Worm (Caenorhabditis elegans): ENCODE measurements around the gene C03B1.13.

C03B1.13 gene

DNA sequence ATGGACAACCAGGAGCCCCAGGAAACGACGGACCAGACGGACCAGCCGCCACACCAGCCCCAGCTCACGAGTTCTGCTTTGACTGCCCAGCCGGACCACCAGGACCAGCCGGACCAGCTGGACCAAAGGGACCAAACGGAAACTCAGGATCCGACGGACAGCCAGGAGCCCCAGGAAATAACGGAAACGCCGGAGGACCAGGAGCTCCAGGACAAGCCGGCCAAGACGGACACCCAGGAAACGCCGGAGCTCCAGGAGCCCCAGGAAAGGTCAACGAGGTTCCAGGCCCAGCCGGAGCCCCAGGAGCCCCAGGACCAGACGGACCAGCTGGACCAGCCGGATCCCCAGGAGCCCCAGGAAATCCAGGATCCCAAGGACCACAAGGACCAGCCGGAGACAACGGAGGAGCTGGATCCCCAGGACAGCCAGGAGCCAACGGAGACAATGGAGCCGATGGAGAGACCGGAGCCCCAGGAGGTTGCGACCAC lies 8.3 kb downstream of the C03B1.13 start:
- TF ChIP-seq set-16 (GFP tag; IDR thresholded peaks at IDR 0.05), result peak; percentile 96

DNA sequence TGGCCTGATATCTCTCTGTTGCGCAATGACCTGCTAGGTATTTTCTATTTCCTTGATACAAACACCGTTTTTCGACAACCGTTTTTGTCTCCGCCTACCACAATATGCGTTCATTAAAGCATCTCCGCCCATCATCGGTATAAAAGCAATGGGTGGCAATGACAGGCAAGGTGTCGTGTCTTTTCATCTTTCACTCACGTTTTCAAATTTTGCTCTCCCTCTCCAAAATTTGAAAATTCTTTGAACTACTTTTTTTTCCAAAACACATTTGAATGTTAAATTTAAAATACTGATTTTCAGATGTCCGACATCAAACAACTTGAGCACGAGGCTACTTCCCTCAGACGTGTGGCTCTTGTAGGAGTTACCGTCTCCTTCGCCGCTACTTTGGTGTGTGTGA lies 9.0 kb downstream of the C03B1.13 start, which contains the start of gene col-169:
Gene col-169 (plus strand): TSS at position 301 of the 400 bp plus-strand sequence.
- peak; percentile 84 for TF ChIP-seq aha-1 (tag)
- no peak for TF ChIP-seq egl-27 (tag; optimal IDR thresholded peaks at IDR 0.05)
- no peak for TF ChIP-seq lsy-2 (tag; optimal IDR thresholded peaks at IDR 0.05)

DNA sequence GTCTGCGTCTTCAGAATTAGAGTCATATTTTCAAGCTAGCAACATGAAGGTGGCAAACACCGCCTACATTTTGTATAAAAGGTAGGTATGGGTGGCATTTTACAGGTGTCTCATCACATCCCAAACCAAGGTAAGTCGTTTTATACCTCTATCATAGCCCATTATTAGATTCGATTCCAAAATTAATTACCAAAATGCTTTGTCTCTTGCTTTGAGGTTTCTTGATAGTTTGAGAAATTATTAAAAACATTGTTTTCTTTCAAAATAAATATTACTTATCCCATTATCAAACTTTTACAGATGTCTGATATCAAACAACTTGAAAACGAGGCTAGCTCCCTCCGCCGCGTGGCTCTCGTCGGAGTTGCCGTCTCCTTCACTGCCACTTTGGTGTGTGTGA lies 11.8 kb downstream of the C03B1.13 start, which contains the start of gene col-168:
Gene col-168 (plus strand): TSS at position 301 of the 400 bp plus-strand sequence.
- TF ChIP-seq sdz-12 (GFP tag; optimal IDR thresholded peaks at IDR 0.05) (no peak), ceh-62 (tag; optimal IDR thresholded peaks at IDR 0.05) (no peak)

DNA sequence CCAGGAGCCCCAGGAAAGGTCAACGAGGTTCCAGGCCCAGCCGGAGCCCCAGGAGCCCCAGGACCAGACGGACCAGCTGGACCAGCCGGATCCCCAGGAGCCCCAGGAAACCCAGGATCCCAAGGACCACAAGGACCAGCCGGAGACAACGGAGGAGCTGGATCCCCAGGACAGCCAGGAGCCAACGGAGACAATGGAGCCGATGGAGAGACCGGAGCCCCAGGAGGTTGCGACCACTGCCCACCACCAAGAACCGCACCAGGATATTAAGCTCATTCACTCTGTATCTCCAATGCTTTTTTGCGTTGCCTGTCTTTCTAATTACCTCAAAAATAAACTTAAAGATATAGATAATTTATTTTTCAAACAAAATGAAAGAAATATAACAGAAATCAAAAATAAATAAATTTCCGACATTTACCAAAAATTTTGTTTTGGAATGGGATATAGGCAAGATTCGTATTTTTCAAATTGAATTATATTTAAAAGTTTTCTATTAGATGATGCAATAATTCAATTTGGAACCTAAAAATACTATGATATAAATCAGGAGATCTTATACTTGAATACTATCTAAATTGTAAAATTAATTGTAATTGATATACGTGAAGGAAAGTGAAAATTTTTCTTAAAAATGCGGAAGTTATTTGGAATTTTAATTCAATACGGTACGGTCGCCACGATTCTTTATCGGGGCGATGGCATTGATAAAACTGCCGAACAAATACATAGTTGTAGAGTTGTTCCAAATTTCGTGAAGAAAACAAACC lies 13.5 kb downstream of the C03B1.13 start:
- TF ChIP-seq hlh-30 (tag; optimal IDR thresholded peaks at IDR 0.05; ENCODE audit: insufficient read depth), result peak; percentile 3
- TF ChIP-seq set-16 (GFP tag; IDR thresholded peaks at IDR 0.05), result peak; percentile 74
- peak; percentile 33 for TF ChIP-seq nhr-25 (tag; optimal IDR thresholded peaks at IDR 0.05; ENCODE audit: borderline replicate concordance, insufficient read depth)

DNA sequence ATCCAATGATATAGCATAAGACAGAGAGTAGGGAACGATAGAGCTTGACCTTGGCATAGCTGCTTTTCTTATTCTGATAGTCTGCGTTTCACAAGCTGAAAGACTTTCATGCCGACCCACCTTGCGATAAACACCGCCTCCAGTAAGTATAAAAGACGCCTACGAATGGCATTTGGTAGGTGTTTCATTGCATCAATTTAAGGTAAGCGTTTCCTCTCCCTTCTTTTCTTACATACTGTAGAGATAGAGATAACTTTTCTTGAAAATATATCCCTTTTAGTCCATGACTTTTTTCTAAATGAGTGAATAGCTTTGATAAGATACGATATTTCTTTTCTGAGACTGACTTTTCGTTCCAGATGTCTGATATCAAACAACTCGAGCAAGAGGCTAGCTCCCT lies 14.7 kb downstream of the C03B1.13 start, which contains the start of gene col-167:
Gene col-167 (plus strand): TSS at position 360 of the 400 bp plus-strand sequence.
- TF ChIP-seq mep-1 (tag; optimal IDR thresholded peaks at IDR 0.05), result peak; percentile 24
- peak; percentile 7 for TF ChIP-seq nhr-6 (tag; optimal IDR thresholded peaks at IDR 0.05)
- peak; percentile 25 for TF ChIP-seq nhr-28 (tag; optimal IDR thresholded peaks at IDR 0.05)
- no peak for TF ChIP-seq nhr-111 (GFP tag; optimal IDR thresholded peaks at IDR 0.05)

DNA sequence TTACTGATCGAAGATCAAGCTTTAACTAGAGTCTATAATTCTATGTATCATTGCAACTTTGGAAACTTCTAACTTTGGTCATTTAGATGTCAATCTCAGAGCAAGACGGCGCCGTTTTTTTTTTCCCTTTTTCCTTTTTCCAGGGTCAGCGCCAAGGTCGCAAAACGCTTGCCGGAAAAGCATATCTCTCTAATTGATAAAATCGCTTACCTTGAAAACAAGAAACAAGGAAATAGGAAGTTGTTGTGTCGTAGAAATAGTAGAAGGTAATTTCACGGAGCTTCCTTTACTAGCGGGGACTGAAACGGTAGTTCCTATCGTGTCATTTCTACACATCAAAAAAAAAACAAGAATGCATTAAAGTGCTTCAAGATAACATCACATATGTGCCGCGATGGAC lies 16.5 kb downstream of the C03B1.13 start:
- TF ChIP-seq nhr-25 (tag; optimal IDR thresholded peaks at IDR 0.05; ENCODE audit: borderline replicate concordance, insufficient read depth), result peak; percentile 52
- no peak for TF ChIP-seq pha-4 (GFP tag; IDR thresholded peaks at IDR 0.05)
- TF ChIP-seq pha-4 (tag; optimal IDR thresholded peaks at IDR 0.05), result no peak

DNA sequence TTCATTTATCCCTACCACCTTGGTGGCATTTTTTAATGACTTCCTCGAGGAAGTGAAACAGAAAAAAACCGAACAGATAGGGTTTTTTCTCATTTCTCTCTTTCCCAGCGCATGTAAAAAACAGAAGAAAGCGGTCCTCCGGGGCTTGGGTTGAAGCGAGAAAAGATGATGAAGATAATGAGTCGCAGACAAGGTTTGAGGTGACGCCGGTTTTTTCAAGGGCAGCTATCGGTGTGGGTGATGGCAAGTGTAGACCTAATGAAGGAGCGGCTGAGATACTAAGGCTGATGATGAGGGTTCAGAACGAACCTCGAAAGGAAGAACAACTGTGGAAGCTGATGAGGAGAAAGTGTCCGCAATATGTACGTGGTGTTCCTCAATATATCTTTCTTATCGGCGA lies 17.0 kb downstream of the C03B1.13 start:
- TF ChIP-seq unc-62 (GFP tag; optimal IDR thresholded peaks at IDR 0.05 in 1 of 2), result peak in 1 of 2 experiments; percentile 24
- TF ChIP-seq unc-62 (tag; optimal IDR thresholded peaks at IDR 0.05), result no peak
- 0 out of 2 replicates have a peak, but pooled peaks have one; percentile 16 for TF ChIP-seq ceh-20 (GFP tag; IDR thresholded peaks at IDR 0.05)
- no peak for TF ChIP-seq unc-130 (GFP tag; optimal IDR thresholded peaks at IDR 0.05)
- no peak for TF ChIP-seq Y5F2A.4 (GFP tag; optimal IDR thresholded peaks at IDR 0.05)
- no peak for TF ChIP-seq egl-27 (tag; optimal IDR thresholded peaks at IDR 0.05)
- TF ChIP-seq hmg-1.1 (GFP tag; IDR thresholded peaks at IDR 0.05), result no peak
- TF ChIP-seq nhr-48 (tag; optimal IDR thresholded peaks at IDR 0.05), result peak; percentile 86
- peak; percentile 22 for TF ChIP-seq spr-1 (tag; optimal IDR thresholded peaks at IDR 0.05)
- 0 out of 2 replicates have a peak, but pooled peaks have one; percentile 19 for TF ChIP-seq tra-1 (GFP tag; IDR thresholded peaks at IDR 0.05)
- TF ChIP-seq hlh-11 (tag; optimal IDR thresholded peaks at IDR 0.05), result peak; percentile 51
- peak in 1 of 2 experiments; percentile 45 for TF ChIP-seq mdl-1 (tag; optimal IDR thresholded peaks at IDR 0.05)
- TF ChIP-seq nhr-111 (GFP tag; optimal IDR thresholded peaks at IDR 0.05), result no peak
- peak; percentile 40 for TF ChIP-seq aha-1 (tag)
- TF ChIP-seq nhr-28 (tag; optimal IDR thresholded peaks at IDR 0.05), result peak; percentile 55
- TF ChIP-seq mxl-3 (GFP tag; optimal IDR thresholded peaks at IDR 0.05), result peak; percentile 46
- peak; percentile 2 for TF ChIP-seq rbr-2 (tag; optimal IDR thresholded peaks at IDR 0.05)
- no peak for TF ChIP-seq lin-15B (tag; optimal IDR thresholded peaks at IDR 0.05)
- peak; percentile 42 for TF ChIP-seq hlh-30 (tag; optimal IDR thresholded peaks at IDR 0.05; ENCODE audit: insufficient read depth)
